Worm (Caenorhabditis elegans) whole organism, young adult: ENCODE measurements around the gene rpn-2.
A peak's percentile ranks its signal among the peaks of the same experiment; 100 is the strongest.

Source experiments
- B0336.3 ChIP-seq: fragments of 200-800 bp; sonication (Bioruptor generic); IDR thresholded peaks from 2 replicates; pipeline ENCODE4 v1.3.6; 2022; ENCODE audit warnings: missing genetic modification characterization, missing compliant biosample characterization
- C06A6.2 ChIP-seq: fragments of 200-800 bp; sonication (Bioruptor generic); conservative IDR thresholded peaks from 2 replicates; pipeline ENCODE4 v1.3.6; 2022; ENCODE audit warnings: missing genetic modification characterization, missing compliant biosample characterization
- D2030.7 ChIP-seq: fragments of 200-800 bp; sonication (Bioruptor generic); IDR thresholded peaks from 2 replicates; pipeline ENCODE4 v1.3.6; 2022; ENCODE audit warnings: missing genetic modification reagents, missing genetic modification characterization, missing compliant biosample characterization
- F10E7.11 ChIP-seq: sonication (generic microtip); optimal IDR thresholded peaks from 2 replicates; lab custom pipeline; 2017; ENCODE audit warnings: mild to moderate bottlenecking, missing genetic modification characterization, moderate library complexity, missing compliant biosample characterization
- F37B4.10 ChIP-seq: fragments of 200-800 bp; sonication (Bioruptor generic); IDR thresholded peaks from 2 replicates; pipeline ENCODE4 v1.3.6; 2022; ENCODE audit warnings: missing genetic modification characterization, missing compliant biosample characterization
- F39B2.1 ChIP-seq: fragments of 200-800 bp; sonication (Bioruptor generic); IDR thresholded peaks from 2 replicates; pipeline ENCODE4 v1.3.6; 2022; ENCODE audit warnings: missing genetic modification reagents, missing genetic modification characterization, missing compliant biosample characterization
- F49E8.2 ChIP-seq: sonication (generic microtip); optimal IDR thresholded peaks from 3 replicates; lab custom pipeline; 2017; ENCODE audit warnings: missing genetic modification characterization, mild to moderate bottlenecking, missing compliant biosample characterization, antibody characterized with exemption, moderate library complexity; ENCODE audit not compliant: insufficient read depth
- F52B5.7 ChIP-seq: sonication (generic microtip); optimal IDR thresholded peaks from 2 replicates; lab custom pipeline; 2016; ENCODE audit warnings: mild to moderate bottlenecking, missing genetic modification characterization, missing compliant biosample characterization
- Y53G8AR.9 ChIP-seq: fragments of 200-800 bp; sonication (Bioruptor generic); conservative IDR thresholded peaks from 2 replicates; pipeline ENCODE4 v1.3.6; 2022; ENCODE audit warnings: missing genetic modification reagents, missing genetic modification characterization, missing compliant biosample characterization
- aptf-3 ChIP-seq: fragments of 200-800 bp; sonication (Bioruptor generic); IDR thresholded peaks from 2 replicates; pipeline ENCODE4 v1.3.6; 2022; ENCODE audit warnings: missing genetic modification characterization, missing compliant biosample characterization
- attf-6 ChIP-seq: fragments of 200-800 bp; sonication (Bioruptor generic); IDR thresholded peaks from 2 replicates; pipeline ENCODE4 v1.3.6; 2022; ENCODE audit warnings: missing genetic modification reagents, missing genetic modification characterization, missing compliant biosample characterization
- bed-2 ChIP-seq: fragments of 200-800 bp; sonication (Bioruptor generic); IDR thresholded peaks from 2 replicates; pipeline ENCODE4 v1.3.6; 2022; ENCODE audit warnings: missing genetic modification reagents, missing genetic modification characterization, missing compliant biosample characterization
- ceh-27 ChIP-seq: fragments of 200-800 bp; sonication (Bioruptor generic); optimal IDR thresholded peaks from 2 replicates; lab custom pipeline; 2018; ENCODE audit warnings: mild to moderate bottlenecking, missing genetic modification characterization, moderate library complexity, missing compliant biosample characterization
- ceh-58 ChIP-seq: fragments of 200-800 bp; sonication (Bioruptor generic); IDR thresholded peaks from 2 replicates; pipeline ENCODE4 v1.3.6; 2022; ENCODE audit warnings: missing genetic modification characterization, missing compliant biosample characterization
- die-1 ChIP-seq: sonication (generic microtip); optimal IDR thresholded peaks from 2 replicates; lab custom pipeline; 2016; ENCODE audit warnings: missing genotype, mild to moderate bottlenecking, missing genetic modification characterization, missing compliant biosample characterization
- dox-1 ChIP-seq: fragments of 200-800 bp; sonication (Bioruptor generic); IDR thresholded peaks from 2 replicates; pipeline ENCODE4 v1.3.6; 2022; ENCODE audit warnings: missing genetic modification reagents, missing genetic modification characterization, missing compliant biosample characterization
- egl-44 ChIP-seq: fragments of 200-800 bp; sonication (Bioruptor generic); IDR thresholded peaks from 2 replicates; pipeline ENCODE4 v1.3.6; 2022; ENCODE audit warnings: missing genetic modification reagents, missing genetic modification characterization, missing compliant biosample characterization
- ets-4 ChIP-seq: fragments of 200-800 bp; sonication (Bioruptor generic); optimal IDR thresholded peaks from 2 replicates; lab custom pipeline; 2018; ENCODE audit warnings: mild to moderate bottlenecking, missing genetic modification characterization, missing compliant biosample characterization
- fkh-3 ChIP-seq: sonication (generic microtip); optimal IDR thresholded peaks from 2 replicates; lab custom pipeline; 2016; ENCODE audit warnings: mild to moderate bottlenecking, missing genetic modification characterization, missing compliant biosample characterization
- hlh-12 ChIP-seq: sonication (generic microtip); optimal IDR thresholded peaks from 2 replicates; lab custom pipeline; 2016; ENCODE audit warnings: missing genetic modification characterization, missing compliant biosample characterization
- hlh-26 ChIP-seq: fragments of 200-800 bp; sonication (Bioruptor generic); conservative IDR thresholded peaks from 2 replicates; pipeline ENCODE4 v1.3.6; 2022; ENCODE audit warnings: missing genetic modification reagents, missing genetic modification characterization, missing compliant biosample characterization
- hmg-1.2 ChIP-seq: fragments of 200-800 bp; sonication (Bioruptor generic); IDR thresholded peaks from 2 replicates; pipeline ENCODE4 v1.3.6; 2022; ENCODE audit warnings: missing genetic modification reagents, missing genetic modification characterization, missing compliant biosample characterization
- hrde-1 ChIP-seq: sonication (generic microtip); optimal IDR thresholded peaks from 2 replicates; lab custom pipeline; 2016; ENCODE audit warnings: missing genetic modification characterization, mild to moderate bottlenecking, missing compliant biosample characterization, moderate library complexity, missing genotype, missing genetic modification reagents, borderline replicate concordance
- let-607 ChIP-seq, 2 experiments: fragments of 200-800 bp in 1 of 2; sonication (Bioruptor generic) in 1 of 2; sonication (generic microtip) in 1 of 2; optimal IDR thresholded peaks; 2 replicates each; lab custom pipeline; 2016 to 2018; ENCODE audit warnings: mild to moderate bottlenecking in 2 of 2, missing compliant biosample characterization in 2 of 2, missing genetic modification characterization in 2 of 2, moderate library complexity in 2 of 2, missing genotype in 1 of 2
- lin-40 ChIP-seq: sonication (generic microtip); optimal IDR thresholded peaks from 2 replicates; lab custom pipeline; 2016; ENCODE audit warnings: missing genetic modification characterization, mild to moderate bottlenecking, missing compliant biosample characterization, missing genotype, missing genetic modification reagents
- madf-10 ChIP-seq: sonication (generic microtip); optimal IDR thresholded peaks from 2 replicates; lab custom pipeline; 2016; ENCODE audit warnings: mild to moderate bottlenecking, missing genetic modification characterization, missing compliant biosample characterization
- madf-8 ChIP-seq: fragments of 200-800 bp; sonication (Bioruptor generic); conservative IDR thresholded peaks from 2 replicates; pipeline ENCODE4 v1.3.6; 2022; ENCODE audit warnings: missing genetic modification reagents, missing genetic modification characterization, missing compliant biosample characterization
- mes-4 ChIP-seq: sonication (generic microtip); optimal IDR thresholded peaks from 2 replicates; lab custom pipeline; 2016; ENCODE audit warnings: missing genotype, missing genetic modification characterization, missing compliant biosample characterization
- nfyb-1 ChIP-seq: fragments of 200-800 bp; sonication (Bioruptor generic); IDR thresholded peaks from 2 replicates; pipeline ENCODE4 v1.3.6; 2022; ENCODE audit warnings: missing genetic modification reagents, missing genetic modification characterization, missing compliant biosample characterization
- nhr-27 ChIP-seq: fragments of 200-800 bp; sonication (Bioruptor generic); optimal IDR thresholded peaks from 2 replicates; lab custom pipeline; 2018; ENCODE audit warnings: mild to moderate bottlenecking, missing genetic modification characterization, moderate library complexity, missing compliant biosample characterization
- nhr-80 ChIP-seq: sonication (generic microtip); optimal IDR thresholded peaks from 2 replicates; lab custom pipeline; 2016; ENCODE audit warnings: missing genetic modification characterization, missing compliant biosample characterization
- snpc-1.3 ChIP-seq: sonication (generic microtip); optimal IDR thresholded peaks from 2 replicates; lab custom pipeline; 2017; ENCODE audit warnings: missing genetic modification characterization, mild to moderate bottlenecking, missing compliant biosample characterization, antibody characterized with exemption, moderate library complexity, missing genotype, missing genetic modification reagents; ENCODE audit not compliant: insufficient read depth
- snpc-4 ChIP-seq, 5 experiments: fragments of 150-350 bp in 1 of 5; sonication (generic microtip) in 4 of 5; optimal IDR thresholded peaks; 2 replicates each; lab custom pipeline; 2014 to 2018; ENCODE audit warnings: missing genetic modification characterization in 5 of 5, missing biosample characterization in 3 of 5, antibody characterized with exemption in 2 of 5, mild to moderate bottlenecking in 2 of 5, missing compliant biosample characterization in 2 of 5, missing genotype in 2 of 5, moderate library complexity in 2 of 5, missing genetic modification reagents in 1 of 5
- tbp1 ChIP-seq: fragments of 200-800 bp; sonication (Bioruptor generic); optimal IDR thresholded peaks from 2 replicates; lab custom pipeline; 2018; ENCODE audit warnings: mild to moderate bottlenecking, missing genetic modification characterization, missing compliant biosample characterization
- tbx-9 ChIP-seq: sonication (generic microtip); optimal IDR thresholded peaks from 2 replicates; lab custom pipeline; 2016; ENCODE audit warnings: borderline replicate concordance, missing genetic modification characterization, inconsistent platforms, missing compliant biosample characterization
- unc-62 ChIP-seq: fragments of 150-350 bp; optimal IDR thresholded peaks from 2 replicates; lab custom pipeline; 2014; ENCODE audit warnings: missing biosample characterization, missing genetic modification reagents, missing genetic modification characterization
- zfh-2 ChIP-seq: fragments of 200-800 bp; sonication (Bioruptor generic); conservative IDR thresholded peaks from 2 replicates; pipeline ENCODE4 v1.3.6; 2022; ENCODE audit warnings: missing genetic modification reagents, missing genetic modification characterization, missing compliant biosample characterization
- zim-3 ChIP-seq: sonication (generic microtip); optimal IDR thresholded peaks from 2 replicates; lab custom pipeline; 2017; ENCODE audit warnings: mild to moderate bottlenecking, missing genetic modification characterization, moderate library complexity, missing compliant biosample characterization
- ztf-22 ChIP-seq: fragments of 200-800 bp; sonication (Bioruptor generic); optimal IDR thresholded peaks from 2 replicates; lab custom pipeline; 2018; ENCODE audit warnings: mild to moderate bottlenecking, missing genetic modification characterization, moderate library complexity, missing compliant biosample characterization
- ztf-25 ChIP-seq: fragments of 200-800 bp; sonication (Bioruptor generic); IDR thresholded peaks from 2 replicates; pipeline ENCODE4 v1.3.6; 2022; ENCODE audit warnings: missing genetic modification reagents, missing genetic modification characterization, missing compliant biosample characterization

The rpn-2 gene

ce11 chrIII:6176172-6176571 is 22.8 kb upstream of the rpn-2 start:
- TF ChIP-seq nhr-27 (tag; lab: Kevin White, UChicago) = no peak
- 0 out of 2 replicates have a peak, but pooled peaks have one; percentile 52 for TF ChIP-seq F39B2.1
- no peak for TF ChIP-seq dox-1 (GFP tag; lab: Robert Waterston, UW)
- TF ChIP-seq hrde-1 (tag; lab: Kevin White, UChicago) = peak; percentile 61
- TF ChIP-seq ztf-22 (GFP tag; lab: Kevin White, UChicago) = no peak
- 0 out of 2 replicates have a peak, but pooled peaks have one; percentile 30 for TF ChIP-seq nfyb-1 (GFP tag; lab: Robert Waterston, UW)

- TF ChIP-seq Y53G8AR.9 (GFP tag; lab: Robert Waterston, UW) (no peak), nhr-80 (tag; lab: Kevin White, UChicago) (peak; percentile 59), snpc-1.3 (tag; lab: Kevin White, UChicago) (no peak), mes-4 (tag; lab: Kevin White, UChicago) (no peak), F10E7.11 (tag; lab: Kevin White, UChicago) (no peak)
- TF ChIP-seq, all 124 proteins: peak for 1
Measured at ce11 chrIII:6176761-6177160, 22.2 kb upstream of the rpn-2 start, which contains the start of gene F42A10.6. Gene F42A10.6, minus strand, starts transcription at chrIII:6176861.

- no peak for TF ChIP-seq F52B5.7
- TF ChIP-seq nhr-80 (tag; lab: Kevin White, UChicago) = peak; percentile 13
Measured at ce11 chrIII:6177631-6178030, 21.4 kb upstream of the rpn-2 start.

- TF ChIP-seq ceh-27 (GFP tag; lab: Kevin White, UChicago) = no peak
- no peak for TF ChIP-seq madf-8 (GFP tag; lab: Robert Waterston, UW)
- TF ChIP-seq die-1 = no peak
- no peak for TF ChIP-seq madf-10
- no peak for TF ChIP-seq unc-62 (GFP tag; lab: Kevin White, UChicago)
- no peak for TF ChIP-seq bed-2 (GFP tag; lab: Robert Waterston, UW)
- TF ChIP-seq F49E8.2 (tag; lab: Kevin White, UChicago) = no peak
- no peak for TF ChIP-seq ets-4 (GFP tag; lab: Kevin White, UChicago)
- no peak for TF ChIP-seq hlh-26
Measured at ce11 chrIII:6178586-6178985, 20.4 kb upstream of the rpn-2 start, which contains the start of gene F42A10.7. Gene F42A10.7, minus strand, starts transcription at chrIII:6178686.

ce11 chrIII:6179062-6179461 is 19.9 kb upstream of the rpn-2 start:
- TF ChIP-seq ceh-58 (GFP tag; lab: Robert Waterston, UW) (no peak), attf-6 (no peak), egl-44 (GFP tag; lab: Robert Waterston, UW) (0 out of 2 replicates have a peak, but pooled peaks have one; percentile 40), zim-3 (tag; lab: Kevin White, UChicago) (no peak), aptf-3 (GFP tag; lab: Robert Waterston, UW) (no peak), nhr-80 (tag; lab: Kevin White, UChicago) (peak; percentile 99), snpc-4 (GFP tag; optimal IDR thresholded peaks at IDR 0.05; lab: Kevin White, UChicago) (no peak), snpc-4 (tag; optimal IDR thresholded peaks at IDR 0.05; lab: Kevin White, UChicago) (peak in 1 of 4 experiments; percentile 28), lin-40 (tag; lab: Kevin White, UChicago) (no peak), B0336.3 (GFP tag; lab: Robert Waterston, UW) (no peak), D2030.7 (GFP tag; lab: Robert Waterston, UW) (no peak), tbp1 (GFP tag; lab: Kevin White, UChicago) (peak; percentile 14), ceh-27 (GFP tag; lab: Kevin White, UChicago) (no peak), F37B4.10 (GFP tag; lab: Robert Waterston, UW) (no peak), zfh-2 (GFP tag; lab: Robert Waterston, UW) (no peak), hlh-12 (tag; lab: Kevin White, UChicago) (no peak), ets-4 (GFP tag; lab: Kevin White, UChicago) (peak; percentile 21), C06A6.2 (GFP tag; lab: Robert Waterston, UW) (no peak), let-607 (tag; optimal IDR thresholded peaks at IDR 0.05; lab: Kevin White, UChicago) (peak in 1 of 2 experiments; percentile 53), tbx-9 (tag; lab: Kevin White, UChicago) (no peak), bed-2 (GFP tag; lab: Robert Waterston, UW) (no peak), mes-4 (tag; lab: Kevin White, UChicago) (no peak), ztf-25 (GFP tag; lab: Robert Waterston, UW) (no peak), hmg-1.2 (GFP tag; lab: Robert Waterston, UW) (0 out of 2 replicates have a peak, but pooled peaks have one; percentile 5), ztf-22 (GFP tag; lab: Kevin White, UChicago) (peak; percentile 65), fkh-3 (tag; lab: Kevin White, UChicago) (no peak)
